Worm (Caenorhabditis elegans) whole organism, mixed stage, embryonic: ENCODE measurements around the gene sax-2.

Source experiments
- elt-3 ChIP-seq: fragments of 150-350 bp; optimal IDR thresholded peaks from 2 replicates; lab custom pipeline; 2014; ENCODE audit warnings: missing biosample characterization, missing genetic modification characterization
- lin-13 ChIP-seq: fragments of 150-350 bp; optimal IDR thresholded peaks from 2 replicates; lab custom pipeline; 2014; ENCODE audit warnings: missing biosample characterization, missing genetic modification characterization
- nhr-12 ChIP-seq: fragments of 150-350 bp; optimal IDR thresholded peaks from 2 replicates; lab custom pipeline; 2014; ENCODE audit warnings: missing biosample characterization, missing genetic modification characterization
- nhr-76 ChIP-seq: sonication (generic microtip); optimal IDR thresholded peaks from 2 replicates; lab custom pipeline; 2017; ENCODE audit warnings: missing biosample characterization, missing genetic modification characterization
- snpc-4 ChIP-seq: fragments of 150-350 bp; optimal IDR thresholded peaks from 2 replicates; lab custom pipeline; 2014; ENCODE audit warnings: missing biosample characterization, missing genetic modification characterization
- unc-62 ChIP-seq: fragments of 150-350 bp; optimal IDR thresholded peaks from 2 replicates; lab custom pipeline; 2014; ENCODE audit warnings: missing biosample characterization, missing genetic modification reagents, missing genetic modification characterization

ce11 chrIII:5129261-5129660, 19.8 kb downstream of the sax-2 start:
- TF ChIP-seq snpc-4 (tag; lab: Kevin White, UChicago), result no peak
- TF ChIP-seq unc-62, result no peak
- TF ChIP-seq lin-13 (tag; lab: Kevin White, UChicago), result no peak
- TF ChIP-seq nhr-12, result no peak
- TF ChIP-seq elt-3 (tag; lab: Kevin White, UChicago), result no peak
- no peak for TF ChIP-seq nhr-76 (tag; lab: Kevin White, UChicago)
